Fruit fly (Drosophila melanogaster) whole organism, embryonic: ENCODE measurements around the gene CG5079.

ENCODE experiments used
- CG10431 ChIP-seq: fragments of 200-800 bp; sonication (Bioruptor generic); optimal IDR thresholded peaks from 3 replicates; lab custom pipeline; 2018; ENCODE audit warnings: missing biosample characterization, mild to moderate bottlenecking, missing genetic modification characterization
- CG10543 ChIP-seq: fragments of 200-800 bp; sonication (Bioruptor generic); optimal IDR thresholded peaks from 3 replicates; lab custom pipeline; 2017; ENCODE audit warnings: missing biosample characterization, mild to moderate bottlenecking, missing genetic modification characterization, moderate library complexity
- CG11398 ChIP-seq: fragments of 200-800 bp; sonication (Bioruptor generic); optimal IDR thresholded peaks from 2 replicates; lab custom pipeline; 2016; ENCODE audit warnings: missing biosample characterization, missing genetic modification characterization
- CG11560 ChIP-seq: fragments of 200-800 bp; sonication (Bioruptor generic); IDR thresholded peaks from 3 replicates; pipeline ENCODE4 v1.3.6; 2022; ENCODE audit warnings: missing biosample characterization, missing genetic modification characterization
- CG11723 ChIP-seq: fragments of 200-800 bp; sonication (Bioruptor generic); optimal IDR thresholded peaks from 2 replicates; lab custom pipeline; 2017; ENCODE audit warnings: missing biosample characterization, mild to moderate bottlenecking, missing genetic modification characterization
- CG12071 ChIP-seq: fragments of 200-800 bp; sonication (Bioruptor generic); optimal IDR thresholded peaks from 3 replicates; lab custom pipeline; 2018; ENCODE audit warnings: missing biosample characterization, mild to moderate bottlenecking, missing genetic modification characterization
- CG12659 ChIP-seq: fragments of 200-800 bp; sonication (Bioruptor generic); optimal IDR thresholded peaks from 3 replicates; lab custom pipeline; 2017; ENCODE audit warnings: mild to moderate bottlenecking, missing biosample characterization, missing genetic modification reagents, missing genetic modification characterization
- CG13424 ChIP-seq: fragments of 200-800 bp; sonication (Bioruptor generic); optimal IDR thresholded peaks from 2 replicates; lab custom pipeline; 2019; ENCODE audit warnings: missing biosample characterization, mild to moderate bottlenecking, missing genetic modification characterization, moderate library complexity
- CG14050 ChIP-seq: fragments of 200-800 bp; sonication (Bioruptor generic); IDR thresholded peaks from 3 replicates; pipeline ENCODE4 v1.3.6; 2022; ENCODE audit warnings: missing biosample characterization, missing genetic modification characterization
- CG14667 ChIP-seq: fragments of 200-800 bp; sonication (Bioruptor generic); IDR thresholded peaks from 2 replicates; pipeline ENCODE4 v1.3.6; 2022; ENCODE audit warnings: missing biosample characterization, missing genetic modification characterization
- CG15479 ChIP-seq: fragments of 200-800 bp; sonication (Bioruptor generic); optimal IDR thresholded peaks from 3 replicates; lab custom pipeline; 2019; ENCODE audit warnings: missing biosample characterization, mild to moderate bottlenecking, missing genetic modification characterization, moderate library complexity
- CG2202 ChIP-seq: fragments of 200-800 bp; sonication (Bioruptor generic); optimal IDR thresholded peaks from 2 replicates; lab custom pipeline; 2018; ENCODE audit warnings: missing biosample characterization, mild to moderate bottlenecking, missing genetic modification characterization
- CG30403 ChIP-seq: fragments of 200-800 bp; sonication (Bioruptor generic); optimal IDR thresholded peaks from 3 replicates; lab custom pipeline; 2016; ENCODE audit warnings: missing biosample characterization, missing genetic modification characterization
- CG3847 ChIP-seq: fragments of 200-800 bp; sonication (Bioruptor generic); IDR thresholded peaks from 2 replicates; pipeline ENCODE4 v1.3.6; 2022; ENCODE audit warnings: missing biosample characterization, missing genetic modification characterization
- CG9876 ChIP-seq: fragments of 200-800 bp; sonication (Bioruptor generic); optimal IDR thresholded peaks from 2 replicates; lab custom pipeline; 2016; ENCODE audit warnings: missing biosample characterization, missing genetic modification characterization
- Dll ChIP-seq: fragments of 200-800 bp; sonication (Bioruptor generic); IDR thresholded peaks from 4 replicates; pipeline ENCODE4 v1.3.6; 2022; ENCODE audit warnings: missing biosample characterization, missing genetic modification characterization; ENCODE audit not compliant: partially characterized antibody
- E2f1 ChIP-seq: fragments of 200-800 bp; sonication (Bioruptor generic); IDR thresholded peaks from 2 replicates; pipeline ENCODE4 v1.3.6; 2022; ENCODE audit warnings: missing biosample characterization, missing genetic modification characterization
- Ets65A ChIP-seq: fragments of 200-800 bp; sonication (Bioruptor generic); peaks from one replicate; lab custom pipeline; 2016; ENCODE audit warnings: missing biosample characterization, missing genetic modification characterization
- Hsf ChIP-seq: fragments of 200-800 bp; sonication (Bioruptor generic); optimal IDR thresholded peaks from 3 replicates; lab custom pipeline; 2016; ENCODE audit warnings: missing biosample characterization, missing genetic modification characterization
- Lhr ChIP-seq: fragments of 200-800 bp; sonication (Bioruptor generic); optimal IDR thresholded peaks from 3 replicates; lab custom pipeline; 2017; ENCODE audit warnings: mild to moderate bottlenecking, missing biosample characterization, missing genetic modification reagents, missing genetic modification characterization
- MESR4 ChIP-seq: fragments of 200-800 bp; sonication (Bioruptor generic); optimal IDR thresholded peaks from 2 replicates; lab custom pipeline; 2018; ENCODE audit warnings: missing biosample characterization, mild to moderate bottlenecking, missing genetic modification characterization, moderate library complexity
- MTF-1 ChIP-seq: fragments of 200-800 bp; sonication (Bioruptor generic); optimal IDR thresholded peaks from 2 replicates; lab custom pipeline; 2018; ENCODE audit warnings: missing biosample characterization, mild to moderate bottlenecking, missing genetic modification characterization, borderline replicate concordance
- Myb ChIP-seq: fragments of 200-800 bp; sonication (Bioruptor generic); optimal IDR thresholded peaks from 2 replicates; lab custom pipeline; 2016; ENCODE audit warnings: missing biosample characterization, missing genetic modification characterization
- Rfx ChIP-seq: fragments of 200-800 bp; sonication (Bioruptor generic); IDR thresholded peaks from 2 replicates; pipeline ENCODE4 v1.3.6; 2022; ENCODE audit warnings: missing biosample characterization, missing genetic modification characterization
- Scr ChIP-seq: fragments of 200-800 bp; sonication (Bioruptor generic); IDR thresholded peaks from 2 replicates; pipeline ENCODE4 v1.3.6; 2022; ENCODE audit warnings: missing biosample characterization, missing genetic modification characterization; ENCODE audit not compliant: partially characterized antibody
- Taf1 ChIP-seq: fragments of 200-800 bp; sonication (Bioruptor generic); IDR thresholded peaks from 2 replicates; pipeline ENCODE4 v1.3.6; 2022; ENCODE audit warnings: missing biosample characterization, missing genetic modification characterization
- Trl ChIP-seq, 3 experiments: fragments of >200 bp in 2 of 3; fragments of 200-800 bp in 1 of 3; sonication (Bioruptor generic) in 1 of 3; optimal IDR thresholded peaks; 2 replicates in 1 of 3; 3 replicates in 2 of 3; lab custom pipeline; 2016 to 2017; ENCODE audit warnings: missing biosample characterization in 1 of 3, missing genetic modification characterization in 1 of 3
- ara ChIP-seq: fragments of 200-800 bp; sonication (Bioruptor generic); IDR thresholded peaks from 2 replicates; pipeline ENCODE4 v1.3.6; 2022; ENCODE audit warnings: missing biosample characterization, missing genetic modification characterization
- ash1 ChIP-seq: fragments of 200-800 bp; sonication (Bioruptor generic); optimal IDR thresholded peaks from 2 replicates; lab custom pipeline; 2018; ENCODE audit warnings: missing biosample characterization, mild to moderate bottlenecking, missing genetic modification characterization
- cg ChIP-seq: fragments of 200-800 bp; sonication (Bioruptor generic); optimal IDR thresholded peaks from 3 replicates; lab custom pipeline; 2019; ENCODE audit warnings: missing biosample characterization, mild to moderate bottlenecking, missing genetic modification characterization, moderate library complexity
- chif ChIP-seq, 2 experiments: fragments of 200-800 bp; sonication (Bioruptor generic); optimal IDR thresholded peaks; 3 replicates each; lab custom pipeline; 2016; ENCODE audit warnings: missing biosample characterization in 2 of 2, missing genetic modification characterization in 2 of 2
- corto ChIP-seq: fragments of 200-800 bp; sonication (Bioruptor generic); optimal IDR thresholded peaks from 2 replicates; lab custom pipeline; 2016; ENCODE audit warnings: missing biosample characterization, mild to moderate bottlenecking, missing genetic modification characterization, moderate library complexity
- dimm ChIP-seq: fragments of 200-800 bp; sonication (Bioruptor generic); IDR thresholded peaks from 2 replicates; pipeline ENCODE4 v1.3.6; 2022; ENCODE audit warnings: missing biosample characterization, missing genetic modification characterization
- en ChIP-seq: fragments of 200-800 bp; sonication (Bioruptor generic); optimal IDR thresholded peaks from 2 replicates; lab custom pipeline; 2016; ENCODE audit warnings: missing biosample characterization, missing genetic modification characterization
- fd102C ChIP-seq: fragments of 200-800 bp; sonication (Bioruptor generic); optimal IDR thresholded peaks from 2 replicates; lab custom pipeline; 2018; ENCODE audit warnings: missing biosample characterization, mild to moderate bottlenecking, missing genetic modification characterization, moderate library complexity
- her ChIP-seq: fragments of 200-800 bp; sonication (Bioruptor generic); optimal IDR thresholded peaks from 2 replicates; lab custom pipeline; 2016; ENCODE audit warnings: missing biosample characterization, missing genetic modification characterization
- knrl ChIP-seq: fragments of 200-800 bp; sonication (Bioruptor generic); IDR thresholded peaks from 3 replicates; pipeline ENCODE4 v1.3.6; 2022; ENCODE audit warnings: missing biosample characterization, missing genetic modification characterization; ENCODE audit not compliant: partially characterized antibody
- lbe ChIP-seq: fragments of 200-800 bp; sonication (Bioruptor generic); optimal IDR thresholded peaks from 2 replicates; lab custom pipeline; 2016; ENCODE audit warnings: missing biosample characterization, mild to moderate bottlenecking, missing genetic modification characterization
- nerfin-2 ChIP-seq: fragments of 200-800 bp; sonication (Bioruptor generic); IDR thresholded peaks from 2 replicates; pipeline ENCODE4 v1.3.6; 2022; ENCODE audit warnings: missing biosample characterization, missing genetic modification characterization; ENCODE audit not compliant: partially characterized antibody
- oc ChIP-seq: fragments of 200-800 bp; sonication (Bioruptor generic); optimal IDR thresholded peaks from 2 replicates; lab custom pipeline; 2018; ENCODE audit warnings: missing biosample characterization, mild to moderate bottlenecking, missing genetic modification characterization, moderate library complexity
- slp2 ChIP-seq: fragments of 200-800 bp; sonication (Bioruptor generic); optimal IDR thresholded peaks from 2 replicates; lab custom pipeline; 2016; ENCODE audit warnings: missing biosample characterization, missing genetic modification characterization
- sna ChIP-seq: fragments of 200-800 bp; sonication (Bioruptor generic); IDR thresholded peaks from 2 replicates; pipeline ENCODE4 v1.3.6; 2022; ENCODE audit warnings: missing biosample characterization, missing genetic modification characterization; ENCODE audit not compliant: partially characterized antibody
- unc-4 ChIP-seq: fragments of 200-800 bp; sonication (Bioruptor generic); IDR thresholded peaks from 2 replicates; pipeline ENCODE4 v1.3.6; 2022; ENCODE audit warnings: missing biosample characterization, missing genetic modification characterization; ENCODE audit not compliant: partially characterized antibody
- usp ChIP-seq: fragments of >200 bp; optimal IDR thresholded peaks from 2 replicates; lab custom pipeline; 2017; ENCODE audit warnings: missing biosample characterization, missing genetic modification characterization
- wdn ChIP-seq: fragments of 200-800 bp; sonication (Bioruptor generic); IDR thresholded peaks from 2 replicates; pipeline ENCODE4 v1.3.6; 2022; ENCODE audit warnings: missing biosample characterization, missing genetic modification characterization
- wor ChIP-seq: fragments of 200-800 bp; sonication (Bioruptor generic); IDR thresholded peaks from 2 replicates; pipeline ENCODE4 v1.3.6; 2022; ENCODE audit warnings: missing biosample characterization, missing genetic modification characterization

Gene CG5079

DNA sequence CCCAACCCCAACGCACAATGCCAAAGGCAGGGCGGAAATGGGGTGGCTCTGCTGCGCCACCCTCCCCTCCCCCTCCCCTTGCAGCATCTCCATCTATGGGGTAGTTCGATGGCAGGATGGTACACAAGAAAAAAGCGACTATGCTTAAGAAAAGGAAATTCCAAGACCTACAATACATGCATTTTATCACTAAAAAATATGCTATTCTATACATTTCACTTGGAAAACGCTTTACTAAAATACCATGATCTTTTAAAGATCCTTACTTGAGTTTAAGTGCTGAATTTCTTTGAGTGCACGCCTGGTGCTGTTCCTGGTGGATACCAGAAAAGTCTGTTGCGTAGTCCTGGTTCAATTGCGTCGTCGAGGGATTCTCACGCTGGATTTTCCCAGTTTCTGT lies 17.6 kb downstream of the CG5079 start (continued):
- TF ChIP-seq CG11398 (GFP tag; lab: Kevin White, UChicago) (peak; percentile 25), dimm (peak; percentile 49; the same call in 1 of the 2 replicates), knrl (GFP tag; lab: Robert Waterston, UW) (no peak), CG9876 (no peak), sna (GFP tag; lab: Robert Waterston, UW) (no peak), Myb (peak; percentile 46), Taf1 (GFP tag; lab: Robert Waterston, UW) (peak; percentile 44; the same call in 1 of the 2 replicates), CG11723 (GFP tag; lab: Kevin White, UChicago) (peak; percentile 37), oc (tag; lab: Kevin White, UChicago) (peak; percentile 45), CG10543 (GFP tag; lab: Kevin White, UChicago) (peak; percentile 44), wdn (GFP tag; lab: Robert Waterston, UW) (peak; percentile 38; the same call in 1 of the 2 replicates), nerfin-2 (GFP tag; lab: Robert Waterston, UW) (no peak), Dll (GFP tag; lab: Robert Waterston, UW) (no peak), Scr (no peak), usp (GFP tag; lab: Kevin White, UChicago) (no peak), cg (GFP tag; lab: Kevin White, UChicago) (no peak), MESR4 (GFP tag; lab: Kevin White, UChicago) (no peak), CG12071 (GFP tag; lab: Kevin White, UChicago) (peak; percentile 74), unc-4 (GFP tag; lab: Robert Waterston, UW) (no peak), CG14667 (GFP tag; lab: Robert Waterston, UW) (peak; percentile 44), CG11560 (0 out of 3 replicates have a peak, but pooled peaks have one; percentile 44), CG12659 (peak; percentile 54), CG15479 (GFP tag; lab: Kevin White, UChicago) (no peak), E2f1 (GFP tag; lab: Robert Waterston, UW) (peak; percentile 57), wor (peak; percentile 67), ash1 (GFP tag; lab: Kevin White, UChicago) (no peak), Hsf (GFP tag; lab: Kevin White, UChicago) (peak; percentile 59), ara (GFP tag; lab: Robert Waterston, UW) (peak; percentile 81)
- TF ChIP-seq, all 482 proteins: peak for 320

- TF ChIP-seq chif (GFP tag; optimal IDR thresholded peaks at IDR 0.05; lab: Kevin White, UChicago) (no peak), lbe (GFP tag; lab: Kevin White, UChicago) (peak; percentile 60), corto (peak; percentile 83), Ets65A (GFP tag; lab: Kevin White, UChicago) (peak; percentile 2), slp2 (GFP tag; lab: Kevin White, UChicago) (no peak), her (no peak)
Measured at dm6 chr3R:25633865-25634460, 20.5 kb downstream of the CG5079 start.

DNA sequence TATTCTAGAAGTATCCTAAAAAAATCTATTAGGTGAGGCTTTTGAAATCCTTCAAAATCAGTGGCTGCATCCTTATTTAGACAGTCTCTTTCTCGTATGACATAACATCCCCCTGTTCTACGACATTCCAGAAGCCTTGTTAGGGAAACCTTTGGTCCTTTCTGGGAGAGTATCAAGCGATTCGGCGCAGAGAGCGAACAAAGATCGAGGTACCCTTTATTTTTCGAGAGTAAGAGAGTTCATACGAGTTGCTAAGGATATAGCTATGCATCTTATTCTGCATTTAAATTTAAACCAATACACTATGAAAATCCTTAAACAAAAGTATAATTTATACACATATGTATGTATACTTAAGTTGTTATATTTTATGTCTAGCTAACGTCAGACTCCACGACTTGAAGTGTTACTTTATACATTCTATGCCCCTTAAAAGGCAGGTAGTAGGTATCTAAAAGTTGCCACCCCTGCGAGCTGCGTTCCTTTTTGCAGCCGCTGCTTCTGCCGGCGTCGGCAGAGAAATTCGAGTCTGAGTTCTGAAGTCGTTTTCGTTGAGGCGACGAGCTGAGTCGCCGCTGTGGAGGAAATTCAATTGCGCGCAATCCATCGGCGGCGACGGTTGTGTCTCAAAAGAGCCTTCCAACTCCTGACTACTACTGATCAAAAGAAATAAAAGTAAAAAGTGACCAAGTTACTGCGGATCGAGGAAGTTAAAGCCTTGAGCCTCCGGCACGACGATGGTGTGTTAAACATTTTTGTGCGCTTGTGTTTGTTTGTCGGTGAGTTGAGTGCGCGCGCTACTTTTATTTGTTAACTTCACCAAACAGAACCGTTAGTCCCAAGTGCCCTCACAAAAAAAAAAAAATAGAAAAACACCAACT lies 24.1 kb downstream of the CG5079 start, which contains the start of gene jigr1:
jigr1 (plus strand) TSS at position 550 of the 881 bp plus-strand sequence.
- TF ChIP-seq CG30403 (GFP tag; lab: Kevin White, UChicago) = peak; percentile 24
- TF ChIP-seq CG13424 (tag; lab: Kevin White, UChicago) = peak; percentile 19
- TF ChIP-seq Lhr = no peak
- TF ChIP-seq Rfx (GFP tag; lab: Robert Waterston, UW) = no peak
- TF ChIP-seq en (GFP tag; lab: Kevin White, UChicago) = no peak
- no peak for TF ChIP-seq CG3847
- no peak for TF ChIP-seq CG14050 (GFP tag; lab: Robert Waterston, UW)
- peak; percentile 32 for TF ChIP-seq CG2202
- TF ChIP-seq fd102C (GFP tag; lab: Kevin White, UChicago) = peak; percentile 60
- no peak for TF ChIP-seq CG14667 (GFP tag; lab: Robert Waterston, UW)
- TF ChIP-seq MTF-1 (GFP tag; lab: Kevin White, UChicago) = no peak
- peak; percentile 13 for TF ChIP-seq Hsf (GFP tag; lab: Kevin White, UChicago)
- no peak for TF ChIP-seq CG10431 (GFP tag; lab: Kevin White, UChicago)
- peak in 1 of 2 experiments; percentile 10 for TF ChIP-seq Trl (optimal IDR thresholded peaks at IDR 0.05; lab: Kevin White, UChicago)
- TF ChIP-seq Trl (GFP tag; optimal IDR thresholded peaks at IDR 0.05; lab: Kevin White, UChicago) = no peak
